Worm (Caenorhabditis elegans) whole organism, L1 larva: Measurements from ENCODE around the gene T27C5.10.

Source experiments
- F16B12.6 ChIP-seq: fragments of 150-350 bp; optimal IDR thresholded peaks from 2 replicates; lab custom pipeline; 2014; ENCODE audit warnings: missing biosample characterization, missing genetic modification characterization
- aha-1 ChIP-seq: fragments of 150-350 bp; optimal IDR thresholded peaks from 2 replicates; lab custom pipeline; 2014; ENCODE audit warnings: missing biosample characterization, missing genetic modification characterization
- alr-1 ChIP-seq: fragments of 200-800 bp; sonication (Bioruptor generic); optimal IDR thresholded peaks from 2 replicates; lab custom pipeline; 2018; ENCODE audit warnings: borderline replicate concordance, mild to moderate bottlenecking, missing genetic modification characterization, missing compliant biosample characterization
- egl-27 ChIP-seq, 2 experiments: fragments of 150-350 bp in 1 of 2; sonication (generic microtip); optimal IDR thresholded peaks; 3 replicates each; lab custom pipeline; 2017 to 2018; ENCODE audit warnings: missing biosample characterization in 2 of 2, missing genetic modification characterization in 2 of 2, missing genetic modification reagents in 2 of 2
- fkh-10 ChIP-seq: sonication (generic microtip); optimal IDR thresholded peaks from 2 replicates; lab custom pipeline; 2017; ENCODE audit warnings: missing biosample characterization, missing genetic modification reagents, missing genetic modification characterization
- hpl-2 ChIP-seq: fragments of 150-350 bp; optimal IDR thresholded peaks from 2 replicates; lab custom pipeline; 2014; ENCODE audit warnings: missing biosample characterization, missing genetic modification reagents, missing genetic modification characterization
- lin-35 ChIP-seq, 2 experiments: fragments of 150-350 bp; optimal IDR thresholded peaks; 2 replicates each; lab custom pipeline; 2014; ENCODE audit warnings: missing biosample characterization in 2 of 2, missing genetic modification characterization in 2 of 2, missing genetic modification reagents in 2 of 2
- lsy-2 ChIP-seq, 2 experiments: fragments of 150-350 bp; optimal IDR thresholded peaks; 2 replicates each; lab custom pipeline; 2014; ENCODE audit warnings: missing biosample characterization in 2 of 2, missing genetic modification characterization in 2 of 2
- nhr-11 ChIP-seq: fragments of 150-350 bp; optimal IDR thresholded peaks from 2 replicates; lab custom pipeline; 2014; ENCODE audit warnings: missing biosample characterization, missing genetic modification characterization
- nhr-47 ChIP-seq: sonication (generic microtip); optimal IDR thresholded peaks from 2 replicates; lab custom pipeline; 2016; ENCODE audit warnings: mild to moderate bottlenecking, missing genetic modification characterization, moderate library complexity, missing compliant biosample characterization
- nhr-77 ChIP-seq: fragments of 150-350 bp; optimal IDR thresholded peaks from 2 replicates; lab custom pipeline; 2014; ENCODE audit warnings: missing biosample characterization, missing genetic modification characterization
- skn-1 ChIP-seq: fragments of 150-350 bp; optimal IDR thresholded peaks from 2 replicates; lab custom pipeline; 2014; ENCODE audit warnings: missing biosample characterization, missing genetic modification characterization
- ztf-11 ChIP-seq, 2 experiments: sonication (generic microtip); optimal IDR thresholded peaks; 2 replicates each; lab custom pipeline; 2016 to 2017; ENCODE audit warnings: missing genetic modification characterization in 2 of 2, missing biosample characterization in 1 of 2, missing compliant biosample characterization in 1 of 2

DNA sequence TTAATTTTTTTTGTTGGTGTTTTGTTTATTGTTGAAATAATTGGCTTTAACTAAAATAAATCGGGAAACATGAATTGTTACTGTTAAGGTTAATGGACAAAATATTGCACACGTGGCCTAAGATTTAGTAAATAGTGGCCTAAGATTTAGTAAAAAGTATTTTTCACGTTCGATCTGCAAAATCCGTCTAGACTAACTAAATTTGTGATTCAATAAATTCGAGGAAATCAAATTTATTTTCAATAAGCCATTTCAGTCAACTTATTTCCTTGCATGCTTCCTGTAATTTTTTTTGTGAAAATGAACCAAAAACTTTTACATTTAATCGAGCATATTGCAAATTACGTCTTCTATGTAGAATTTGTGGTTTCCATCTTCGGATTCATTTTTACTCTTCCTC lies 36.8 kb upstream of the T27C5.10 start, which contains the start of gene srw-72:
- TF ChIP-seq nhr-11 = no peak
- TF ChIP-seq hpl-2 = no peak
- TF ChIP-seq fkh-10 (GFP tag; lab: Kevin White, UChicago) = no peak
- TF ChIP-seq skn-1 (tag; lab: Kevin White, UChicago) = no peak
- no peak for TF ChIP-seq alr-1
- no peak for TF ChIP-seq aha-1 (tag; lab: Kevin White, UChicago)
- no peak for TF ChIP-seq lin-35 (GFP tag; optimal IDR thresholded peaks at IDR 0.05; lab: Kevin White, UChicago)
- no peak for TF ChIP-seq nhr-47 (tag; lab: Kevin White, UChicago)
- no peak for TF ChIP-seq egl-27 (tag; optimal IDR thresholded peaks at IDR 0.05; lab: Kevin White, UChicago)
- TF ChIP-seq nhr-77 (tag; lab: Kevin White, UChicago) = no peak
- TF ChIP-seq lsy-2 (tag; optimal IDR thresholded peaks at IDR 0.05; lab: Kevin White, UChicago) = no peak
- no peak for TF ChIP-seq ztf-11 (tag; optimal IDR thresholded peaks at IDR 0.05; lab: Kevin White, UChicago)
- no peak for TF ChIP-seq F16B12.6 (tag; lab: Kevin White, UChicago)
